Worm (Caenorhabditis elegans) whole organism, young adult: ENCODE results near the gene ptr-1.

Experiments
- B0261.1 ChIP-seq: sonication (generic microtip); optimal IDR thresholded peaks from 2 replicates; lab custom pipeline; 2016; ENCODE audit warnings: mild to moderate bottlenecking, missing genetic modification characterization, moderate library complexity, missing compliant biosample characterization
- F22D6.2 ChIP-seq: sonication (generic microtip); optimal IDR thresholded peaks from 2 replicates; lab custom pipeline; 2016; ENCODE audit warnings: mild to moderate bottlenecking, missing genetic modification characterization, missing compliant biosample characterization
- F33H1.4 ChIP-seq: fragments of 200-800 bp; sonication (Bioruptor generic); IDR thresholded peaks from 2 replicates; pipeline ENCODE4 v1.3.6; 2022; ENCODE audit warnings: missing genetic modification reagents, missing genetic modification characterization, missing compliant biosample characterization
- F57C9.4 ChIP-seq: sonication (generic microtip); optimal IDR thresholded peaks from 2 replicates; lab custom pipeline; 2017; ENCODE audit warnings: mild to moderate bottlenecking, missing genetic modification characterization, missing compliant biosample characterization
- K12H6.12 ChIP-seq: fragments of 200-800 bp; sonication (Bioruptor generic); optimal IDR thresholded peaks from 2 replicates; lab custom pipeline; 2018; ENCODE audit warnings: mild to moderate bottlenecking, missing genetic modification characterization, missing compliant biosample characterization
- aptf-2 ChIP-seq: fragments of 200-800 bp; sonication (Bioruptor generic); conservative IDR thresholded peaks from 2 replicates; pipeline ENCODE4 v1.3.6; 2022; ENCODE audit warnings: missing genetic modification reagents, missing genetic modification characterization, missing compliant biosample characterization
- cebp-1 ChIP-seq, 2 experiments: fragments of 200-800 bp in 1 of 2; sonication (Bioruptor generic) in 1 of 2; sonication (generic microtip) in 1 of 2; IDR thresholded peaks in 1 of 2; optimal IDR thresholded peaks in 1 of 2; 2 replicates each; pipeline versions ENCODE4 v1.3.6 to Lab custom; 2017 to 2022; ENCODE audit warnings: missing compliant biosample characterization in 2 of 2, missing genetic modification characterization in 2 of 2, mild to moderate bottlenecking in 1 of 2, missing genetic modification reagents in 1 of 2, moderate library complexity in 1 of 2
- cebp-2 ChIP-seq: fragments of 200-800 bp; sonication (Bioruptor generic); IDR thresholded peaks from 2 replicates; pipeline ENCODE4 v1.3.6; 2022; ENCODE audit warnings: missing genetic modification characterization, missing compliant biosample characterization
- ceh-100 ChIP-seq: fragments of 200-800 bp; sonication (Bioruptor generic); IDR thresholded peaks from 2 replicates; pipeline ENCODE4 v1.3.6; 2022; ENCODE audit warnings: missing genetic modification reagents, missing genetic modification characterization, missing compliant biosample characterization
- ceh-91 ChIP-seq: fragments of 200-800 bp; sonication (Bioruptor generic); IDR thresholded peaks from 2 replicates; pipeline ENCODE4 v1.3.6; 2022; ENCODE audit warnings: missing genetic modification reagents, missing genetic modification characterization, missing compliant biosample characterization
- dpl-1 ChIP-seq: fragments of 150-350 bp; optimal IDR thresholded peaks from 2 replicates; lab custom pipeline; 2014; ENCODE audit warnings: missing biosample characterization, missing genetic modification reagents, missing genetic modification characterization
- gei-17 ChIP-seq: fragments of 200-800 bp; sonication (Bioruptor generic); optimal IDR thresholded peaks from 2 replicates; lab custom pipeline; 2018; ENCODE audit warnings: mild to moderate bottlenecking, missing genetic modification characterization, missing compliant biosample characterization
- hlh-12 ChIP-seq: sonication (generic microtip); optimal IDR thresholded peaks from 2 replicates; lab custom pipeline; 2016; ENCODE audit warnings: missing genetic modification characterization, missing compliant biosample characterization
- hmg-1.2 ChIP-seq: fragments of 200-800 bp; sonication (Bioruptor generic); IDR thresholded peaks from 2 replicates; pipeline ENCODE4 v1.3.6; 2022; ENCODE audit warnings: missing genetic modification reagents, missing genetic modification characterization, missing compliant biosample characterization
- hmg-20 ChIP-seq: fragments of 200-800 bp; sonication (Bioruptor generic); IDR thresholded peaks from 2 replicates; pipeline ENCODE4 v1.3.6; 2022; ENCODE audit warnings: missing genetic modification reagents, missing genetic modification characterization, missing compliant biosample characterization
- hrde-1 ChIP-seq: sonication (generic microtip); optimal IDR thresholded peaks from 2 replicates; lab custom pipeline; 2016; ENCODE audit warnings: missing genetic modification characterization, mild to moderate bottlenecking, missing compliant biosample characterization, moderate library complexity, missing genotype, missing genetic modification reagents, borderline replicate concordance
- lag-1 ChIP-seq: fragments of 200-800 bp; sonication (Bioruptor generic); IDR thresholded peaks from 2 replicates; pipeline ENCODE4 v1.3.6; 2022; ENCODE audit warnings: missing genetic modification reagents, missing genetic modification characterization, missing compliant biosample characterization
- let-526 ChIP-seq: fragments of 200-800 bp; sonication (Bioruptor generic); IDR thresholded peaks from 2 replicates; pipeline ENCODE4 v1.3.6; 2022; ENCODE audit warnings: missing genetic modification reagents, missing genetic modification characterization, missing compliant biosample characterization
- lir-1 ChIP-seq: fragments of 200-800 bp; sonication (Bioruptor generic); conservative IDR thresholded peaks from 2 replicates; pipeline ENCODE4 v1.3.6; 2022; ENCODE audit warnings: missing genetic modification reagents, missing genetic modification characterization, missing compliant biosample characterization
- nfyb-1 ChIP-seq: fragments of 200-800 bp; sonication (Bioruptor generic); IDR thresholded peaks from 2 replicates; pipeline ENCODE4 v1.3.6; 2022; ENCODE audit warnings: missing genetic modification reagents, missing genetic modification characterization, missing compliant biosample characterization
- nhr-120 ChIP-seq: fragments of 200-800 bp; sonication (Bioruptor generic); IDR thresholded peaks from 2 replicates; pipeline ENCODE4 v1.3.6; 2022; ENCODE audit warnings: missing genetic modification characterization, missing compliant biosample characterization
- nhr-27 ChIP-seq: fragments of 200-800 bp; sonication (Bioruptor generic); optimal IDR thresholded peaks from 2 replicates; lab custom pipeline; 2018; ENCODE audit warnings: mild to moderate bottlenecking, missing genetic modification characterization, moderate library complexity, missing compliant biosample characterization
- nhr-80 ChIP-seq: sonication (generic microtip); optimal IDR thresholded peaks from 2 replicates; lab custom pipeline; 2016; ENCODE audit warnings: missing genetic modification characterization, missing compliant biosample characterization
- tbp1 ChIP-seq: fragments of 200-800 bp; sonication (Bioruptor generic); optimal IDR thresholded peaks from 2 replicates; lab custom pipeline; 2018; ENCODE audit warnings: mild to moderate bottlenecking, missing genetic modification characterization, missing compliant biosample characterization
- ztf-6 ChIP-seq: fragments of 200-800 bp; sonication (Bioruptor generic); IDR thresholded peaks from 2 replicates; pipeline ENCODE4 v1.3.6; 2022; ENCODE audit warnings: missing genetic modification reagents, missing genetic modification characterization, missing compliant biosample characterization

Gene ptr-1

ce11 chrV:9208878-9209277 lies 27.4 kb upstream of the ptr-1 start:
- peak; percentile 69 for TF ChIP-seq hmg-1.2 (GFP tag; lab: Robert Waterston, UW)
- TF ChIP-seq let-526 (GFP tag; lab: Robert Waterston, UW) = no peak
- 0 out of 2 replicates have a peak, but pooled peaks have one; percentile 19 for TF ChIP-seq lag-1 (GFP tag; lab: Robert Waterston, UW)

DNA sequence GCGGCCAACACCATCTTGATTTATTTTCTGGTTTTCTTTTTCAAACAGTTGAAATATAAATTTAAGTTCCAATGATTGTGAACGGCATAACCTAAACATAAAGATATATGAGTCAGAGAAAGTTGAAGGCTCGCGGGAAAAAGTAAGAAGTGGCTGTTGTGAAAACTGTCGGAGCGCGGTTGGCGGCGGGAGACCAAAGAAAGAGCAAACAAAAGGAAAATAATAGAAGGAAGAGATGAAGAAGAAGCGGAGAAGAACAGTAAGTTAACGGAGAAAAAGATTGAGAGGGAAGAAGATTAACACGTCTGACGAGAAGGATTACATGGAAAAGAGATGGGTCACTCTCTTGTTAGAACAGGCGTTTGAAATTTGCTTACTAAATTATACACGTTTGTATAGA lies 25.9 kb upstream of the ptr-1 start, which contains the start of gene inx-10:
Gene inx-10, minus strand, starts transcription at position 101 of the 400 bp plus-strand sequence.
- TF ChIP-seq hmg-20 (GFP tag; lab: Robert Waterston, UW) (no peak), K12H6.12 (no peak), cebp-1 (GFP tag; IDR thresholded peaks at IDR 0.05; lab: Robert Waterston, UW) (no peak), cebp-1 (tag; optimal IDR thresholded peaks at IDR 0.05; lab: Kevin White, UChicago) (no peak), hlh-12 (tag; lab: Kevin White, UChicago) (no peak), F33H1.4 (GFP tag; lab: Robert Waterston, UW) (no peak)

ce11 chrV:9202710-9203109 lies 21.2 kb upstream of the ptr-1 start, which contains the start of gene asp-2:
Gene asp-2 (plus strand): TSS chrV:9203077.
- TF ChIP-seq B0261.1 = no peak
- peak; percentile 73 for TF ChIP-seq nhr-80 (tag; lab: Kevin White, UChicago)

DNA sequence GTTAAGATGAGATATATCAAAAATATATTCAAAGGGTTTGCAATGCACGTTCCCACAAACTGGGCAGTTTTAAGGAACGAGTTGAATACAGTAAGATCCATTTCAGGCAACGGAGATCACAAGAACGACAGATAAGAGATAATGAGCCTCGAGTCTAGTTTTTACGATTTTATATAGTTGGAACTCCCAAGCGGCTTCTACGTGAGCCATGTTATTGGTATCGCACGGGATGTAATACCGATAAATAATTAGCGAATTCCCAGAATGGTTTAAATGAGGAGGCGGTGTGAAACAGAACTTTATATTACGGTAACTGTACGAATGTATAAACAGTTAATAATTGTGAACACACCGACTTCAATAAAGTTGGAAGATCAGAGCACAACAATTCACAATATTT lies 17.4 kb upstream of the ptr-1 start, which contains the start of gene str-177:
Gene str-177, minus strand, starts transcription at position 101 of the 400 bp plus-strand sequence.
- no peak for TF ChIP-seq lir-1 (GFP tag; lab: Robert Waterston, UW)

DNA sequence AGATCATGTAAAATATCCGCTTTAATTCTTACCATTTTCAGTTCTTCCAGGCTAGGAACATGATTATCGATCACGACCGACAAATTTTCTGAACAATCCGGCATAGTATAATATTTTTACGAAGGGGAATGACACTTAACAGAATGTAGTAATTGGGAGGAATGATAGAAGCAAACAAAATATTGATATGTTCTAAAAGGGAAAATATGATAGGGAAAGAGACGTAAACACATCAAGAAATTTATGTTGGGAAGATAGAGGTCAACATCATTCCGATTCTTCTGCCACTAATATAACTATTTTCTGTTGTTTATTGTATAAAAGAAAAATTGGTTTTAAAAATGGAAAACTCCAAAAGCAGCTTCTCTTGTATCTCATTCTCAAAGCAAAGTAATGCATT lies 15.6 kb upstream of the ptr-1 start, which contains the start of gene C24B5.4:
Gene C24B5.4, minus strand, starts transcription at position 206 of the 400 bp plus-strand sequence.
- TF ChIP-seq aptf-2 (GFP tag; lab: Robert Waterston, UW) (no peak), nhr-80 (tag; lab: Kevin White, UChicago) (peak; percentile 19)

ce11 chrV:9194055-9194454 lies 12.5 kb upstream of the ptr-1 start:
- TF ChIP-seq aptf-2 (GFP tag; lab: Robert Waterston, UW) (no peak), ceh-100 (GFP tag; lab: Robert Waterston, UW) (no peak), nhr-120 (GFP tag; lab: Robert Waterston, UW) (no peak), tbp1 (GFP tag; lab: Kevin White, UChicago) (no peak)

- TF ChIP-seq nfyb-1 = no peak
- TF ChIP-seq hmg-1.2 (GFP tag; lab: Robert Waterston, UW) = peak; percentile 65; the same call in 1 of the 2 replicates
Measured at ce11 chrV:9191406-9191805, 9.9 kb upstream of the ptr-1 start, which contains the start of gene sphr-1. Gene sphr-1 (plus strand): TSS chrV:9191610.

DNA sequence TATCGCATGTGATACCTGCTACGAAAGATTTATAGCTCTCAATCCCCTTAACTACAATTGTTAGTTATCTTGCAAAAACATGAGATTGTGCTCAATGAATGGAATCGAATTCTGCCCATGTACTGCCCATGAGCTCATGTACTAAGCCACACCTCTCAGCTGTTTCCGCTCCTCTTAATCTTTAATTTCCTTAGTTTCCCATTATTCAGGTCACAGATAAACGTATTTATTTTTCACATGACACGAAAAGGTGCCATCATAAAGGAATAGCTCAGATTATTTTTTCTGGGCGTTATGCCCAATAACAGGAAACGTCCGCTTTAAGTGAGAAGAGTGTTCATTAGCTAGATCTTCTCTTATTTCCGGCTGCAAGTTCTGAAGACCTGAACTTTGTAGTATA lies 4.5 kb upstream of the ptr-1 start:
- no peak for TF ChIP-seq cebp-2 (GFP tag; lab: Robert Waterston, UW)
- TF ChIP-seq aptf-2 (GFP tag; lab: Robert Waterston, UW) = no peak
- no peak for TF ChIP-seq cebp-1 (GFP tag; IDR thresholded peaks at IDR 0.05; lab: Robert Waterston, UW)
- no peak for TF ChIP-seq cebp-1 (tag; optimal IDR thresholded peaks at IDR 0.05; lab: Kevin White, UChicago)
- TF ChIP-seq gei-17 (GFP tag; lab: Kevin White, UChicago) = no peak
- TF ChIP-seq hrde-1 (tag; lab: Kevin White, UChicago) = no peak
- no peak for TF ChIP-seq ceh-91 (GFP tag; lab: Robert Waterston, UW)
- no peak for TF ChIP-seq nhr-27
- TF ChIP-seq F57C9.4 (tag; lab: Kevin White, UChicago) = no peak
- no peak for TF ChIP-seq F22D6.2
- no peak for TF ChIP-seq dpl-1 (GFP tag; lab: Kevin White, UChicago)
- TF ChIP-seq ztf-6 (GFP tag; lab: Robert Waterston, UW) = no peak
- TF ChIP-seq, all 124 proteins: peak for 0
